Fruit fly (Drosophila melanogaster) whole organism, embryonic: ENCODE results near the gene CG17376.

Experiments
- Blimp-1 ChIP-seq: fragments of 200-800 bp; sonication (Bioruptor generic); optimal IDR thresholded peaks from 3 replicates; lab custom pipeline; 2018; ENCODE audit warnings: missing biosample characterization, missing genetic modification characterization, mild to moderate bottlenecking, moderate library complexity, missing genetic modification reagents
- CG10565 ChIP-seq: fragments of 200-800 bp; sonication (Bioruptor generic); optimal IDR thresholded peaks from 3 replicates; lab custom pipeline; 2016; ENCODE audit warnings: missing biosample characterization, mild to moderate bottlenecking, missing genetic modification characterization
- CG11560 ChIP-seq: fragments of 200-800 bp; sonication (Bioruptor generic); IDR thresholded peaks from 3 replicates; pipeline ENCODE4 v1.3.6; 2022; ENCODE audit warnings: missing biosample characterization, missing genetic modification characterization
- CG12236 ChIP-seq: fragments of 200-800 bp; sonication (Bioruptor generic); optimal IDR thresholded peaks from 2 replicates; lab custom pipeline; 2016; ENCODE audit warnings: missing biosample characterization, missing genetic modification characterization
- CG12299 ChIP-seq: fragments of 200-800 bp; sonication (Bioruptor generic); optimal IDR thresholded peaks from 2 replicates; lab custom pipeline; 2018; ENCODE audit warnings: missing biosample characterization, mild to moderate bottlenecking, missing genetic modification characterization
- CG14965 ChIP-seq: fragments of 200-800 bp; sonication (Bioruptor generic); optimal IDR thresholded peaks from 2 replicates; lab custom pipeline; 2016; ENCODE audit warnings: missing biosample characterization, missing genetic modification characterization, borderline replicate concordance
- CG15011 ChIP-seq: fragments of 200-800 bp; sonication (Bioruptor generic); optimal IDR thresholded peaks from 3 replicates; lab custom pipeline; 2018; ENCODE audit warnings: missing biosample characterization, mild to moderate bottlenecking, missing genetic modification characterization
- CG16779 ChIP-seq: fragments of 200-800 bp; sonication (Bioruptor generic); IDR thresholded peaks from 2 replicates; pipeline ENCODE4 v1.3.6; 2022; ENCODE audit warnings: missing biosample characterization, missing genetic modification characterization
- CG17328 ChIP-seq: fragments of 200-800 bp; sonication (Bioruptor generic); IDR thresholded peaks from 2 replicates; pipeline ENCODE4 v1.3.6; 2022; ENCODE audit warnings: missing biosample characterization, missing genetic modification characterization
- CG17359 ChIP-seq: fragments of 200-800 bp; sonication (Bioruptor generic); optimal IDR thresholded peaks from 3 replicates; lab custom pipeline; 2018; ENCODE audit warnings: missing biosample characterization, mild to moderate bottlenecking, missing genetic modification characterization, moderate library complexity
- CG17568 ChIP-seq: fragments of 200-800 bp; sonication (Bioruptor generic); optimal IDR thresholded peaks from 2 replicates; lab custom pipeline; 2018; ENCODE audit warnings: missing biosample characterization, mild to moderate bottlenecking, missing genetic modification characterization, moderate library complexity
- CG17912 ChIP-seq: fragments of 200-800 bp; sonication (Bioruptor generic); optimal IDR thresholded peaks from 2 replicates; lab custom pipeline; 2018; ENCODE audit warnings: missing biosample characterization, mild to moderate bottlenecking, missing genetic modification characterization
- CG18619 ChIP-seq: fragments of 200-800 bp; sonication (Bioruptor generic); optimal IDR thresholded peaks from 3 replicates; lab custom pipeline; 2017; ENCODE audit warnings: missing biosample characterization, mild to moderate bottlenecking, missing genetic modification characterization
- CG4617 ChIP-seq: fragments of 200-800 bp; sonication (Bioruptor generic); optimal IDR thresholded peaks from 3 replicates; lab custom pipeline; 2016; ENCODE audit warnings: missing biosample characterization, missing genetic modification characterization, borderline replicate concordance
- CG4820 ChIP-seq: fragments of 200-800 bp; sonication (Bioruptor generic); optimal IDR thresholded peaks from 3 replicates; lab custom pipeline; 2016; ENCODE audit warnings: missing biosample characterization, missing genetic modification characterization
- CG6765 ChIP-seq: fragments of 200-800 bp; sonication (Bioruptor generic); optimal IDR thresholded peaks from 3 replicates; lab custom pipeline; 2017; ENCODE audit warnings: missing biosample characterization, mild to moderate bottlenecking, missing genetic modification characterization
- CG6791 ChIP-seq: fragments of 200-800 bp; sonication (Bioruptor generic); IDR thresholded peaks from 3 replicates; pipeline ENCODE4 v1.3.6; 2022; ENCODE audit warnings: missing biosample characterization, missing genetic modification characterization; ENCODE audit not compliant: partially characterized antibody
- CG8478 ChIP-seq: fragments of >200 bp; optimal IDR thresholded peaks from 2 replicates; lab custom pipeline; 2018
- CG9797 ChIP-seq: fragments of 200-800 bp; sonication (Bioruptor generic); optimal IDR thresholded peaks from 3 replicates; lab custom pipeline; 2018; ENCODE audit warnings: missing biosample characterization, mild to moderate bottlenecking, missing genetic modification characterization
- Camta ChIP-seq: fragments of 200-800 bp; sonication (Bioruptor generic); optimal IDR thresholded peaks from 2 replicates; lab custom pipeline; 2016; ENCODE audit warnings: missing biosample characterization, missing genetic modification characterization
- Doc2 ChIP-seq: fragments of 200-800 bp; sonication (Bioruptor generic); IDR thresholded peaks from 2 replicates; pipeline ENCODE4 v1.3.6; 2022; ENCODE audit warnings: missing biosample characterization, missing genetic modification characterization
- Eip74EF ChIP-seq, 2 experiments: fragments of 200-800 bp in 1 of 2; fragments of >200 bp in 1 of 2; sonication (Bioruptor generic) in 1 of 2; optimal IDR thresholded peaks; 2 replicates each; lab custom pipeline; 2017 to 2019; ENCODE audit warnings: missing biosample characterization in 2 of 2, missing genetic modification characterization in 2 of 2, mild to moderate bottlenecking in 1 of 2, moderate library complexity in 1 of 2
- HLHmδ ChIP-seq: fragments of 200-800 bp; sonication (Bioruptor generic); optimal IDR thresholded peaks from 2 replicates; lab custom pipeline; 2018; ENCODE audit warnings: missing biosample characterization, mild to moderate bottlenecking, missing genetic modification characterization, moderate library complexity
- Oli ChIP-seq: fragments of 200-800 bp; sonication (Bioruptor generic); optimal IDR thresholded peaks from 2 replicates; lab custom pipeline; 2018; ENCODE audit warnings: missing biosample characterization, mild to moderate bottlenecking, missing genetic modification characterization, moderate library complexity
- Rfx ChIP-seq: fragments of 200-800 bp; sonication (Bioruptor generic); IDR thresholded peaks from 2 replicates; pipeline ENCODE4 v1.3.6; 2022; ENCODE audit warnings: missing biosample characterization, missing genetic modification characterization
- Side ChIP-seq: fragments of 200-800 bp; sonication (Bioruptor generic); optimal IDR thresholded peaks from 2 replicates; lab custom pipeline; 2016; ENCODE audit warnings: missing biosample characterization, missing genetic modification characterization
- Six4 ChIP-seq: fragments of 200-800 bp; sonication (Bioruptor generic); optimal IDR thresholded peaks from 2 replicates; lab custom pipeline; 2016; ENCODE audit warnings: missing biosample characterization, missing genetic modification characterization
- ase ChIP-seq: fragments of 200-800 bp; sonication (Bioruptor generic); IDR thresholded peaks from 3 replicates; pipeline ENCODE4 v1.3.6; 2022; ENCODE audit warnings: missing biosample characterization, missing genetic modification characterization
- ash1 ChIP-seq: fragments of 200-800 bp; sonication (Bioruptor generic); optimal IDR thresholded peaks from 2 replicates; lab custom pipeline; 2018; ENCODE audit warnings: missing biosample characterization, mild to moderate bottlenecking, missing genetic modification characterization
- cas ChIP-seq: fragments of 200-800 bp; sonication (Bioruptor generic); IDR thresholded peaks from 2 replicates; pipeline ENCODE4 v1.3.6; 2022; ENCODE audit warnings: missing biosample characterization, missing genetic modification characterization
- dimm ChIP-seq: fragments of 200-800 bp; sonication (Bioruptor generic); IDR thresholded peaks from 2 replicates; pipeline ENCODE4 v1.3.6; 2022; ENCODE audit warnings: missing biosample characterization, missing genetic modification characterization
- disco-r ChIP-seq: fragments of 200-800 bp; sonication (Bioruptor generic); optimal IDR thresholded peaks from 2 replicates; lab custom pipeline; 2016; ENCODE audit warnings: missing biosample characterization, missing genetic modification characterization
- eyg ChIP-seq: fragments of 200-800 bp; sonication (Bioruptor generic); optimal IDR thresholded peaks from 3 replicates; lab custom pipeline; 2016; ENCODE audit warnings: missing biosample characterization, missing genetic modification characterization
- grn ChIP-seq: fragments of 200-800 bp; sonication (Bioruptor generic); optimal IDR thresholded peaks from 3 replicates; lab custom pipeline; 2017; ENCODE audit warnings: missing biosample characterization, missing genetic modification characterization
- gsb ChIP-seq: fragments of 200-800 bp; sonication (Bioruptor generic); IDR thresholded peaks from 2 replicates; pipeline ENCODE4 v1.3.6; 2022; ENCODE audit warnings: missing biosample characterization, missing genetic modification characterization
- gsb-n ChIP-seq: fragments of 200-800 bp; sonication (Bioruptor generic); optimal IDR thresholded peaks from 3 replicates; lab custom pipeline; 2018; ENCODE audit warnings: missing biosample characterization, mild to moderate bottlenecking, missing genetic modification characterization
- kah ChIP-seq: fragments of 200-800 bp; sonication (Bioruptor generic); optimal IDR thresholded peaks from 2 replicates; lab custom pipeline; 2018; ENCODE audit warnings: missing biosample characterization, mild to moderate bottlenecking, missing genetic modification characterization
- lbe ChIP-seq: fragments of 200-800 bp; sonication (Bioruptor generic); optimal IDR thresholded peaks from 2 replicates; lab custom pipeline; 2016; ENCODE audit warnings: missing biosample characterization, mild to moderate bottlenecking, missing genetic modification characterization
- oc ChIP-seq: fragments of 200-800 bp; sonication (Bioruptor generic); optimal IDR thresholded peaks from 2 replicates; lab custom pipeline; 2018; ENCODE audit warnings: missing biosample characterization, mild to moderate bottlenecking, missing genetic modification characterization, moderate library complexity
- pan ChIP-seq, 4 experiments: fragments of >200 bp in 3 of 4; fragments of 200-800 bp in 1 of 4; sonication (Bioruptor generic) in 1 of 4; optimal IDR thresholded peaks in 3 of 4; IDR thresholded peaks in 1 of 4; 2 replicates each; pipeline versions ENCODE4 v1.3.6 to Lab custom; 2017 to 2022; ENCODE audit warnings: missing biosample characterization in 2 of 4, missing genetic modification characterization in 2 of 4, mixed read lengths in 1 of 4
- pho ChIP-seq: fragments of 200-800 bp; sonication (Bioruptor generic); optimal IDR thresholded peaks from 2 replicates; lab custom pipeline; 2016; ENCODE audit warnings: missing biosample characterization, missing genetic modification characterization
- psq ChIP-seq: fragments of 200-800 bp; sonication (Bioruptor generic); optimal IDR thresholded peaks from 2 replicates; lab custom pipeline; 2017; ENCODE audit warnings: missing biosample characterization, missing genetic modification characterization
- ranshi ChIP-seq: fragments of 200-800 bp; sonication (Bioruptor generic); IDR thresholded peaks from 2 replicates; pipeline ENCODE4 v1.3.6; 2022; ENCODE audit warnings: missing biosample characterization, missing genetic modification characterization
- ro ChIP-seq: fragments of 200-800 bp; sonication (Bioruptor generic); IDR thresholded peaks from 2 replicates; pipeline ENCODE4 v1.3.6; 2022; ENCODE audit warnings: missing biosample characterization, missing genetic modification characterization
- trem ChIP-seq: fragments of 200-800 bp; optimal IDR thresholded peaks from 3 replicates; lab custom pipeline; 2019; ENCODE audit warnings: missing biosample characterization, mild to moderate bottlenecking, missing genetic modification characterization, moderate library complexity
- trh ChIP-seq: fragments of 200-800 bp; sonication (Bioruptor generic); optimal IDR thresholded peaks from 2 replicates; lab custom pipeline; 2016; ENCODE audit warnings: missing biosample characterization, missing genetic modification characterization
- vnd ChIP-seq: fragments of 200-800 bp; sonication (Bioruptor generic); IDR thresholded peaks from 3 replicates; pipeline ENCODE4 v1.3.6; 2022; ENCODE audit warnings: missing biosample characterization, missing genetic modification characterization; ENCODE audit not compliant: partially characterized antibody

Gene CG17376

dm6 chr2L:6787029-6787972 lies 13.4 kb downstream of the CG17376 start (continued):
- TF ChIP-seq oc (tag; lab: Kevin White, UChicago) (peak; percentile 64), psq (GFP tag; lab: Kevin White, UChicago) (peak; percentile 74), CG18619 (peak; percentile 97), CG4617 (GFP tag; lab: Kevin White, UChicago) (peak; percentile 74), disco-r (GFP tag; lab: Kevin White, UChicago) (peak; percentile 96), CG9797 (peak; percentile 10), CG8478 (lab: Kevin White, UChicago) (peak; percentile 21), ranshi (GFP tag; lab: Robert Waterston, UW) (peak; percentile 83), ash1 (GFP tag; lab: Kevin White, UChicago) (no peak), CG10565 (peak; percentile 85), CG6765 (GFP tag; lab: Kevin White, UChicago) (peak; percentile 95), CG15011 (GFP tag; lab: Kevin White, UChicago) (peak; percentile 96), CG11560 (peak; percentile 84), gsb-n (tag; lab: Kevin White, UChicago) (peak; percentile 89), CG12299 (tag; lab: Kevin White, UChicago) (peak; percentile 91), HLHmδ (no peak), eyg (GFP tag; lab: Kevin White, UChicago) (peak; percentile 97), vnd (no peak), Eip74EF (GFP tag; optimal IDR thresholded peaks at IDR 0.05; lab: Kevin White, UChicago) (peak in 1 of 2 experiments; percentile 96), CG14965 (GFP tag; lab: Kevin White, UChicago) (peak; percentile 76), grn (peak; percentile 89), CG12236 (GFP tag; lab: Kevin White, UChicago) (peak; percentile 97), Camta (peak; percentile 97), Rfx (peak; percentile 91), pho (GFP tag; lab: Kevin White, UChicago) (peak; percentile 97), CG6791 (peak; percentile 45; the same call in 1 of the 3 replicates), CG17912 (GFP tag; lab: Kevin White, UChicago) (peak; percentile 54), CG4820 (peak; percentile 92), CG17328 (GFP tag; lab: Robert Waterston, UW) (peak; percentile 52), trem (tag; lab: Kevin White, UChicago) (peak; percentile 86), dimm (GFP tag; lab: Robert Waterston, UW) (peak; percentile 65; the same call in 1 of the 2 replicates), CG17359 (peak; percentile 90), Doc2 (GFP tag; lab: Robert Waterston, UW) (no peak), ase (GFP tag; lab: Robert Waterston, UW) (peak; percentile 72; the same call in 2 of the 3 replicates), Blimp-1 (GFP tag; lab: Kevin White, UChicago) (peak; percentile 89), lbe (GFP tag; lab: Kevin White, UChicago) (peak; percentile 82), CG16779 (GFP tag; lab: Robert Waterston, UW) (peak; percentile 61), CG17568 (peak; percentile 87), cas (GFP tag; lab: Robert Waterston, UW) (peak; percentile 61), gsb (GFP tag; lab: Robert Waterston, UW) (peak; percentile 83), ro (GFP tag; lab: Robert Waterston, UW) (peak; percentile 78; the same call in 1 of the 2 replicates), Oli (peak; percentile 97), Six4 (GFP tag; lab: Kevin White, UChicago) (peak; percentile 97), kah (peak; percentile 83), Side (GFP tag; lab: Kevin White, UChicago) (peak; percentile 96), pan (optimal IDR thresholded peaks at IDR 0.05; lab: Kevin White, UChicago) (no peak), pan (GFP tag; optimal IDR thresholded peaks at IDR 0.05 in 1 of 2, IDR thresholded peaks at IDR 0.05 in 1 of 2) (peak in 1 of 2 experiments; percentile 81), trh (GFP tag; lab: Kevin White, UChicago) (peak; percentile 88)
